Fruit fly (Drosophila melanogaster) whole organism, embryonic: Measurements from ENCODE around the gene CG9328.
A peak's percentile ranks its signal among the peaks of the same experiment; 100 is the strongest.

Experiments used
- B-H1 ChIP-seq: fragments of 200-800 bp; sonication (Bioruptor generic); IDR thresholded peaks from 3 replicates; pipeline ENCODE4 v1.3.6; 2022; ENCODE audit warnings: missing biosample characterization, missing genetic modification characterization
- Blimp-1 ChIP-seq: fragments of 200-800 bp; sonication (Bioruptor generic); optimal IDR thresholded peaks from 3 replicates; lab custom pipeline; 2018; ENCODE audit warnings: missing biosample characterization, missing genetic modification characterization, mild to moderate bottlenecking, moderate library complexity, missing genetic modification reagents
- CG11696 ChIP-seq: fragments of 200-800 bp; sonication (Bioruptor generic); IDR thresholded peaks from 2 replicates; pipeline ENCODE4 v1.3.6; 2022; ENCODE audit warnings: missing biosample characterization, missing genetic modification characterization
- CG13123 ChIP-seq: fragments of 200-800 bp; sonication (Bioruptor generic); optimal IDR thresholded peaks from 2 replicates; lab custom pipeline; 2016; ENCODE audit warnings: missing biosample characterization, missing genetic modification characterization
- CG13775 ChIP-seq: fragments of 200-800 bp; sonication (Bioruptor generic); optimal IDR thresholded peaks from 3 replicates; lab custom pipeline; 2017; ENCODE audit warnings: missing biosample characterization, mild to moderate bottlenecking, missing genetic modification characterization
- CG17328 ChIP-seq: fragments of 200-800 bp; sonication (Bioruptor generic); IDR thresholded peaks from 2 replicates; pipeline ENCODE4 v1.3.6; 2022; ENCODE audit warnings: missing biosample characterization, missing genetic modification characterization
- CG17568 ChIP-seq: fragments of 200-800 bp; sonication (Bioruptor generic); optimal IDR thresholded peaks from 2 replicates; lab custom pipeline; 2018; ENCODE audit warnings: missing biosample characterization, mild to moderate bottlenecking, missing genetic modification characterization, moderate library complexity
- CG1792 ChIP-seq: fragments of 200-800 bp; sonication (Bioruptor generic); optimal IDR thresholded peaks from 2 replicates; lab custom pipeline; 2016; ENCODE audit warnings: missing biosample characterization, missing genetic modification characterization
- CG18764 ChIP-seq: fragments of 200-800 bp; sonication (Bioruptor generic); optimal IDR thresholded peaks from 3 replicates; lab custom pipeline; 2016; ENCODE audit warnings: missing biosample characterization, missing genetic modification characterization
- CG2120 ChIP-seq: fragments of 200-800 bp; sonication (Bioruptor generic); optimal IDR thresholded peaks from 3 replicates; lab custom pipeline; 2016; ENCODE audit warnings: missing biosample characterization, missing genetic modification characterization
- CG3163 ChIP-seq: fragments of 200-800 bp; sonication (Bioruptor generic); optimal IDR thresholded peaks from 3 replicates; lab custom pipeline; 2016; ENCODE audit warnings: missing biosample characterization, missing genetic modification characterization
- CG32532 ChIP-seq: fragments of 200-800 bp; sonication (Bioruptor generic); IDR thresholded peaks from 2 replicates; pipeline ENCODE4 v1.3.6; 2022; ENCODE audit warnings: missing biosample characterization, missing genetic modification characterization
- CG4707 ChIP-seq: fragments of 200-800 bp; sonication (Bioruptor generic); optimal IDR thresholded peaks from 2 replicates; lab custom pipeline; 2018; ENCODE audit warnings: missing biosample characterization, mild to moderate bottlenecking, missing genetic modification characterization, moderate library complexity
- CG7928 ChIP-seq: fragments of 200-800 bp; sonication (Bioruptor generic); optimal IDR thresholded peaks from 2 replicates; lab custom pipeline; 2017; ENCODE audit warnings: missing biosample characterization, mild to moderate bottlenecking, missing genetic modification characterization
- CTCF ChIP-seq: fragments of 200-800 bp; sonication (Bioruptor generic); optimal IDR thresholded peaks from 2 replicates; lab custom pipeline; 2017; ENCODE audit warnings: missing biosample characterization, mild to moderate bottlenecking, missing genetic modification characterization, moderate library complexity
- Chrac-16 ChIP-seq: fragments of 200-800 bp; sonication (Bioruptor generic); optimal IDR thresholded peaks from 3 replicates; lab custom pipeline; 2016; ENCODE audit warnings: missing biosample characterization, missing genetic modification characterization
- CrebB ChIP-seq: fragments of 200-800 bp; sonication (Bioruptor generic); optimal IDR thresholded peaks from 3 replicates; lab custom pipeline; 2018; ENCODE audit warnings: missing biosample characterization, mild to moderate bottlenecking, missing genetic modification characterization
- D19B ChIP-seq: fragments of 200-800 bp; sonication (Bioruptor generic); optimal IDR thresholded peaks from 2 replicates; lab custom pipeline; 2017; ENCODE audit warnings: missing biosample characterization, mild to moderate bottlenecking, missing genetic modification characterization
- Dek ChIP-seq: fragments of 200-800 bp; sonication (Bioruptor generic); optimal IDR thresholded peaks from 3 replicates; lab custom pipeline; 2019; ENCODE audit warnings: missing biosample characterization, mild to moderate bottlenecking, missing genetic modification characterization, moderate library complexity
- Dp ChIP-seq: fragments of 200-800 bp; sonication (Bioruptor generic); optimal IDR thresholded peaks from 2 replicates; lab custom pipeline; 2018; ENCODE audit warnings: missing biosample characterization, mild to moderate bottlenecking, missing genetic modification characterization, moderate library complexity
- Drgx ChIP-seq: fragments of 200-800 bp; sonication (Bioruptor generic); IDR thresholded peaks from 2 replicates; pipeline ENCODE4 v1.3.6; 2022; ENCODE audit warnings: missing biosample characterization, missing genetic modification characterization
- ERR ChIP-seq: fragments of 200-800 bp; sonication (Bioruptor generic); optimal IDR thresholded peaks from 2 replicates; lab custom pipeline; 2016; ENCODE audit warnings: missing biosample characterization, missing genetic modification characterization
- HLHmδ ChIP-seq: fragments of 200-800 bp; sonication (Bioruptor generic); optimal IDR thresholded peaks from 2 replicates; lab custom pipeline; 2018; ENCODE audit warnings: missing biosample characterization, mild to moderate bottlenecking, missing genetic modification characterization, moderate library complexity
- Hey ChIP-seq: fragments of 200-800 bp; sonication (Bioruptor generic); optimal IDR thresholded peaks from 3 replicates; lab custom pipeline; 2018; ENCODE audit warnings: missing biosample characterization, mild to moderate bottlenecking, missing genetic modification characterization
- Hsf ChIP-seq: fragments of 200-800 bp; sonication (Bioruptor generic); optimal IDR thresholded peaks from 3 replicates; lab custom pipeline; 2016; ENCODE audit warnings: missing biosample characterization, missing genetic modification characterization
- Lim3 ChIP-seq: fragments of 200-800 bp; sonication (Bioruptor generic); IDR thresholded peaks from 2 replicates; pipeline ENCODE4 v1.3.6; 2022; ENCODE audit warnings: missing biosample characterization, missing genetic modification characterization
- MESR4 ChIP-seq: fragments of 200-800 bp; sonication (Bioruptor generic); optimal IDR thresholded peaks from 2 replicates; lab custom pipeline; 2018; ENCODE audit warnings: missing biosample characterization, mild to moderate bottlenecking, missing genetic modification characterization, moderate library complexity
- Med ChIP-seq: fragments of 200-800 bp; sonication (Bioruptor generic); peaks from one replicate; lab custom pipeline; 2016; ENCODE audit warnings: missing biosample characterization, missing genetic modification characterization, mild to moderate bottlenecking, inconsistent platforms, moderate library complexity
- Nf-YC ChIP-seq: fragments of 200-800 bp; optimal IDR thresholded peaks from 3 replicates; lab custom pipeline; 2019; ENCODE audit warnings: missing biosample characterization, mild to moderate bottlenecking, missing genetic modification characterization, moderate library complexity
- Optix ChIP-seq: fragments of 200-800 bp; sonication (Bioruptor generic); IDR thresholded peaks from 3 replicates; pipeline ENCODE4 v1.3.6; 2022; ENCODE audit warnings: missing biosample characterization, missing genetic modification characterization
- Rfx ChIP-seq: fragments of 200-800 bp; sonication (Bioruptor generic); IDR thresholded peaks from 2 replicates; pipeline ENCODE4 v1.3.6; 2022; ENCODE audit warnings: missing biosample characterization, missing genetic modification characterization
- Side ChIP-seq: fragments of 200-800 bp; sonication (Bioruptor generic); optimal IDR thresholded peaks from 2 replicates; lab custom pipeline; 2016; ENCODE audit warnings: missing biosample characterization, missing genetic modification characterization
- Sox100B ChIP-seq: fragments of 200-800 bp; sonication (Bioruptor generic); optimal IDR thresholded peaks from 3 replicates; lab custom pipeline; 2018; ENCODE audit warnings: missing biosample characterization, mild to moderate bottlenecking, missing genetic modification characterization
- Stat92E ChIP-seq, 3 experiments: fragments of >200 bp in 2 of 3; fragments of 200-800 bp in 1 of 3; sonication (Bioruptor generic) in 1 of 3; optimal IDR thresholded peaks; 2 replicates each; lab custom pipeline; 2017 to 2019; ENCODE audit warnings: missing biosample characterization in 3 of 3, missing genetic modification characterization in 3 of 3, mild to moderate bottlenecking in 1 of 3, moderate library complexity in 1 of 3
- abd-A ChIP-seq: fragments of 200-800 bp; sonication (Bioruptor generic); optimal IDR thresholded peaks from 3 replicates; lab custom pipeline; 2019; ENCODE audit warnings: missing biosample characterization, mild to moderate bottlenecking, missing genetic modification characterization, moderate library complexity
- caup ChIP-seq: fragments of 200-800 bp; sonication (Bioruptor generic); optimal IDR thresholded peaks from 3 replicates; lab custom pipeline; 2017; ENCODE audit warnings: missing biosample characterization, mild to moderate bottlenecking, missing genetic modification characterization, moderate library complexity; ENCODE audit not compliant: severe bottlenecking
- crol ChIP-seq: fragments of 200-800 bp; sonication (Bioruptor generic); IDR thresholded peaks from 2 replicates; pipeline ENCODE4 v1.3.6; 2022; ENCODE audit warnings: missing biosample characterization, missing genetic modification characterization
- dm ChIP-seq: fragments of 200-800 bp; sonication (Bioruptor generic); optimal IDR thresholded peaks from 3 replicates; lab custom pipeline; 2016; ENCODE audit warnings: missing biosample characterization, missing genetic modification characterization
- en ChIP-seq: fragments of 200-800 bp; sonication (Bioruptor generic); optimal IDR thresholded peaks from 2 replicates; lab custom pipeline; 2016; ENCODE audit warnings: missing biosample characterization, missing genetic modification characterization
- fd3F ChIP-seq: fragments of 200-800 bp; sonication (Bioruptor generic); optimal IDR thresholded peaks from 2 replicates; lab custom pipeline; 2018; ENCODE audit warnings: missing biosample characterization, mild to moderate bottlenecking, missing genetic modification characterization, moderate library complexity
- fru ChIP-seq: fragments of >200 bp; optimal IDR thresholded peaks from 2 replicates; lab custom pipeline; 2017
- hkb ChIP-seq, 2 experiments: fragments of 200-800 bp in 1 of 2; fragments of >200 bp in 1 of 2; sonication (Bioruptor generic) in 1 of 2; IDR thresholded peaks in 1 of 2; optimal IDR thresholded peaks in 1 of 2; 2 replicates each; pipeline versions ENCODE4 v1.3.6 to Lab custom; 2017 to 2022; ENCODE audit warnings: missing biosample characterization in 1 of 2, missing genetic modification characterization in 1 of 2
- inv ChIP-seq: fragments of 200-800 bp; sonication (Bioruptor generic); IDR thresholded peaks from 2 replicates; pipeline ENCODE4 v1.3.6; 2022; ENCODE audit warnings: missing biosample characterization, missing genetic modification characterization; ENCODE audit not compliant: partially characterized antibody
- kni ChIP-seq: fragments of 200-800 bp; sonication (Bioruptor generic); optimal IDR thresholded peaks from 3 replicates; lab custom pipeline; 2017; ENCODE audit warnings: mild to moderate bottlenecking, missing biosample characterization, missing genetic modification reagents, missing genetic modification characterization
- lola ChIP-seq, 3 experiments: fragments of >200 bp in 2 of 3; fragments of 200-800 bp in 1 of 3; sonication (Bioruptor generic) in 1 of 3; optimal IDR thresholded peaks; 2 replicates each; lab custom pipeline; 2017 to 2019; ENCODE audit warnings: missing biosample characterization in 3 of 3, missing genetic modification characterization in 3 of 3, mild to moderate bottlenecking in 1 of 3, moderate library complexity in 1 of 3
- oc ChIP-seq: fragments of 200-800 bp; sonication (Bioruptor generic); optimal IDR thresholded peaks from 2 replicates; lab custom pipeline; 2018; ENCODE audit warnings: missing biosample characterization, mild to moderate bottlenecking, missing genetic modification characterization, moderate library complexity
- pho ChIP-seq: fragments of 200-800 bp; sonication (Bioruptor generic); optimal IDR thresholded peaks from 2 replicates; lab custom pipeline; 2016; ENCODE audit warnings: missing biosample characterization, missing genetic modification characterization
- pnt ChIP-seq: fragments of 200-800 bp; sonication (Bioruptor generic); optimal IDR thresholded peaks from 3 replicates; lab custom pipeline; 2016; ENCODE audit warnings: missing biosample characterization, missing genetic modification characterization
- shn ChIP-seq: fragments of 200-800 bp; sonication (Bioruptor generic); optimal IDR thresholded peaks from 3 replicates; lab custom pipeline; 2016; ENCODE audit warnings: missing biosample characterization, missing genetic modification characterization
- sug ChIP-seq: fragments of 200-800 bp; optimal IDR thresholded peaks from 2 replicates; lab custom pipeline; 2019; ENCODE audit warnings: missing biosample characterization, mild to moderate bottlenecking, missing genetic modification characterization, moderate library complexity
- ttk ChIP-seq: fragments of 200-800 bp; sonication (Bioruptor generic); IDR thresholded peaks from 2 replicates; pipeline ENCODE4 v2.1.2; 2022; ENCODE audit warnings: missing biosample characterization, missing genetic modification characterization
- vnd ChIP-seq: fragments of 200-800 bp; sonication (Bioruptor generic); IDR thresholded peaks from 3 replicates; pipeline ENCODE4 v1.3.6; 2022; ENCODE audit warnings: missing biosample characterization, missing genetic modification characterization; ENCODE audit not compliant: partially characterized antibody

The CG9328 gene

dm6 chr2L:20822025-20822371 lies 24.5 kb downstream of the CG9328 start (continued):
- no peak for TF ChIP-seq B-H1 (GFP tag; lab: Robert Waterston, UW)
- TF ChIP-seq CTCF (GFP tag; lab: Kevin White, UChicago): no peak
- TF ChIP-seq kni (GFP tag; lab: Kevin White, UChicago): no peak
- no peak for TF ChIP-seq Hsf
- TF ChIP-seq Chrac-16 (GFP tag; lab: Kevin White, UChicago): no peak
- TF ChIP-seq CG17568 (GFP tag; lab: Kevin White, UChicago): no peak
- TF ChIP-seq CG32532 (GFP tag; lab: Robert Waterston, UW): no peak
- TF ChIP-seq dm (GFP tag; lab: Kevin White, UChicago): no peak
- no peak for TF ChIP-seq shn (GFP tag; lab: Kevin White, UChicago)
- no peak for TF ChIP-seq CG1792 (GFP tag; lab: Kevin White, UChicago)
- TF ChIP-seq Lim3 (GFP tag; lab: Robert Waterston, UW): no peak
- no peak for TF ChIP-seq Nf-YC (tag; lab: Kevin White, UChicago)
- TF ChIP-seq Side (GFP tag; lab: Kevin White, UChicago): no peak
- TF ChIP-seq Med: peak; percentile 12
- no peak for TF ChIP-seq ttk
- no peak for TF ChIP-seq CG13123 (GFP tag; lab: Kevin White, UChicago)
- TF ChIP-seq CG13775 (GFP tag; lab: Kevin White, UChicago): no peak
- TF ChIP-seq pho: no peak
- TF ChIP-seq Drgx (GFP tag; lab: Robert Waterston, UW): no peak
- no peak for TF ChIP-seq CG11696 (GFP tag; lab: Robert Waterston, UW)
- TF ChIP-seq CG17328 (GFP tag; lab: Robert Waterston, UW): no peak
- TF ChIP-seq D19B: no peak
- no peak for TF ChIP-seq Hey (tag; lab: Kevin White, UChicago)
- no peak for TF ChIP-seq inv (GFP tag; lab: Robert Waterston, UW)
- no peak for TF ChIP-seq lola (GFP tag; optimal IDR thresholded peaks at IDR 0.05; lab: Kevin White, UChicago)
- TF ChIP-seq ERR (GFP tag; lab: Kevin White, UChicago): peak; percentile 26
- no peak for TF ChIP-seq Optix (GFP tag; lab: Robert Waterston, UW)
- no peak for TF ChIP-seq hkb (optimal IDR thresholded peaks at IDR 0.05; lab: Kevin White, UChicago)
- TF ChIP-seq hkb (GFP tag; IDR thresholded peaks at IDR 0.05; lab: Robert Waterston, UW): no peak
- TF ChIP-seq Dp (GFP tag; lab: Kevin White, UChicago): no peak
- no peak for TF ChIP-seq Sox100B (GFP tag; lab: Kevin White, UChicago)
- no peak for TF ChIP-seq CG4707 (GFP tag; lab: Kevin White, UChicago)
- no peak for TF ChIP-seq en (GFP tag; lab: Kevin White, UChicago)
- TF ChIP-seq Stat92E (GFP tag; optimal IDR thresholded peaks at IDR 0.05; lab: Kevin White, UChicago): no peak
- no peak for TF ChIP-seq MESR4 (GFP tag; lab: Kevin White, UChicago)
- TF ChIP-seq CG2120 (GFP tag; lab: Kevin White, UChicago): no peak
- peak; percentile 36 for TF ChIP-seq abd-A
- no peak for TF ChIP-seq pnt (GFP tag; lab: Kevin White, UChicago)
- no peak for TF ChIP-seq CrebB (tag; lab: Kevin White, UChicago)
- TF ChIP-seq Dek (tag; lab: Kevin White, UChicago): no peak
- TF ChIP-seq CG7928 (GFP tag; lab: Kevin White, UChicago): no peak
- TF ChIP-seq oc (tag; lab: Kevin White, UChicago): no peak
- TF ChIP-seq fd3F (GFP tag; lab: Kevin White, UChicago): no peak
- no peak for TF ChIP-seq HLHmδ
- TF ChIP-seq CG3163 (GFP tag; lab: Kevin White, UChicago): no peak
- TF ChIP-seq Blimp-1 (GFP tag; lab: Kevin White, UChicago): no peak
- no peak for TF ChIP-seq caup (GFP tag; lab: Kevin White, UChicago)
- peak; percentile 12 for TF ChIP-seq sug (tag; lab: Kevin White, UChicago)
- no peak for TF ChIP-seq crol
- no peak for TF ChIP-seq fru (lab: Kevin White, UChicago)
- TF ChIP-seq Rfx (GFP tag; lab: Robert Waterston, UW): no peak
- no peak for TF ChIP-seq vnd (GFP tag; lab: Robert Waterston, UW)
- TF ChIP-seq CG18764: no peak
